Fruit fly (Drosophila melanogaster): Measurements from ENCODE around the gene Cf2.

Cf2 gene

dm6 chr2L:4887382-4888219 lies 4.7 kb upstream of the Cf2 start (continued):
- TF ChIP-seq gcm (GFP tag; optimal IDR thresholded peaks at IDR 0.05), result peak; percentile 15
- TF ChIP-seq bcd (GFP tag; optimal IDR thresholded peaks at IDR 0.05), result peak; percentile 44
- peak; percentile 95 for TF ChIP-seq sens (GFP tag)
- peak; percentile 45 for TF ChIP-seq fd96Cb (tag; optimal IDR thresholded peaks at IDR 0.05)
- TF ChIP-seq Sry-δ (GFP tag; optimal IDR thresholded peaks at IDR 0.05), result no peak
- TF ChIP-seq nom (GFP tag; optimal IDR thresholded peaks at IDR 0.05), result peak; percentile 90
- no peak for TF ChIP-seq bigmax (GFP tag; optimal IDR thresholded peaks at IDR 0.05)
- TF ChIP-seq E2f1 (GFP tag; IDR thresholded peaks at IDR 0.05), result peak; percentile 67
- peak; percentile 50 for TF ChIP-seq CG8388 (GFP tag; optimal IDR thresholded peaks at IDR 0.05)
- TF ChIP-seq CG11093 (GFP tag; IDR thresholded peaks at IDR 0.05), result 0 out of 3 replicates have a peak, but pooled peaks have one; percentile 20
- peak; percentile 78 for TF ChIP-seq unpg (GFP tag; optimal IDR thresholded peaks at IDR 0.05)
- no peak for TF ChIP-seq CG16779 (GFP tag; IDR thresholded peaks at IDR 0.05)
- TF ChIP-seq p53 (GFP tag; optimal IDR thresholded peaks at IDR 0.05), result no peak
- no peak for TF ChIP-seq CG42726 (GFP tag; IDR thresholded peaks at IDR 0.05; ENCODE audit: partially characterized antibody)
- peak; percentile 57; the same call in 2 of the 3 replicates for TF ChIP-seq CG2889 (GFP tag; IDR thresholded peaks at IDR 0.05)
- TF ChIP-seq Ets65A (GFP tag), result peak; percentile 88
- TF ChIP-seq CG10267 (tag; optimal IDR thresholded peaks at IDR 0.05), result peak; percentile 15
- peak; percentile 45 for TF ChIP-seq lilli (GFP tag; optimal IDR thresholded peaks at IDR 0.05)
- peak; percentile 27 for TF ChIP-seq CrebB (tag; optimal IDR thresholded peaks at IDR 0.05)
- no peak for TF ChIP-seq Six4 (GFP tag; optimal IDR thresholded peaks at IDR 0.05)
- TF ChIP-seq CG18619 (GFP tag; optimal IDR thresholded peaks at IDR 0.05), result peak; percentile 24
- no peak for TF ChIP-seq Myb (GFP tag; optimal IDR thresholded peaks at IDR 0.05)
- no peak for TF ChIP-seq Jarid2 (GFP tag; optimal IDR thresholded peaks at IDR 0.05)
- TF ChIP-seq pita (GFP tag; optimal IDR thresholded peaks at IDR 0.05), result no peak
- TF ChIP-seq CG31224 (GFP tag; IDR thresholded peaks at IDR 0.05), result peak; percentile 36
- TF ChIP-seq zen2 (GFP tag; IDR thresholded peaks at IDR 0.05; ENCODE audit: partially characterized antibody), result no peak
- TF ChIP-seq pho (GFP tag; optimal IDR thresholded peaks at IDR 0.05), result no peak
- TF ChIP-seq vfl (GFP tag; optimal IDR thresholded peaks at IDR 0.05), result no peak
- TF ChIP-seq CG4282 (GFP tag; optimal IDR thresholded peaks at IDR 0.05), result no peak
- TF ChIP-seq zfh1 (GFP tag; IDR thresholded peaks at IDR 0.05), result peak; percentile 78
- no peak for TF ChIP-seq kay (GFP tag; optimal IDR thresholded peaks at IDR 0.05)
- peak; percentile 34; the same call in 2 of the 3 replicates for TF ChIP-seq B-H1 (GFP tag; IDR thresholded peaks at IDR 0.05)
- TF ChIP-seq CG13287 (GFP tag; IDR thresholded peaks at IDR 0.05; ENCODE audit: partially characterized antibody), result no peak
- peak; percentile 38 for TF ChIP-seq trh (GFP tag; optimal IDR thresholded peaks at IDR 0.05)
- peak; percentile 67; the same call in 2 of the 3 replicates for TF ChIP-seq CG11695 (GFP tag; IDR thresholded peaks at IDR 0.05)
- TF ChIP-seq hb (GFP tag; IDR thresholded peaks at IDR 0.05; ENCODE audit: partially characterized antibody), result no peak
- peak; percentile 43 for TF ChIP-seq CG9215 (GFP tag; IDR thresholded peaks at IDR 0.05)
- TF ChIP-seq Fer1 (GFP tag; optimal IDR thresholded peaks at IDR 0.05), result peak; percentile 56
- no peak for TF ChIP-seq YL-1 (GFP tag; optimal IDR thresholded peaks at IDR 0.05)
- peak; percentile 55; the same call in 1 of the 2 replicates for TF ChIP-seq NFAT (GFP tag; IDR thresholded peaks at IDR 0.05)
- TF ChIP-seq CG7357 (GFP tag; IDR thresholded peaks at IDR 0.05), result peak; percentile 41; the same call in 1 of the 3 replicates
- peak; percentile 73 for TF ChIP-seq Ada2b (GFP tag; IDR thresholded peaks at IDR 0.05)
- TF ChIP-seq CG2875 (GFP tag; optimal IDR thresholded peaks at IDR 0.05), result peak; percentile 21
- TF ChIP-seq grn (GFP tag; optimal IDR thresholded peaks at IDR 0.05), result no peak
- TF ChIP-seq ems (GFP tag; optimal IDR thresholded peaks at IDR 0.05), result no peak
- TF ChIP-seq jumu (GFP tag; optimal IDR thresholded peaks at IDR 0.05), result no peak
- peak; percentile 33; the same call in 1 of the 2 replicates for TF ChIP-seq CG5953 (GFP tag; IDR thresholded peaks at IDR 0.05)
- no peak for TF ChIP-seq sim (GFP tag; IDR thresholded peaks at IDR 0.05)
- TF ChIP-seq ind (GFP tag; optimal IDR thresholded peaks at IDR 0.05), result peak; percentile 56
- peak; percentile 55; the same call in 1 of the 3 replicates for TF ChIP-seq Optix (GFP tag; IDR thresholded peaks at IDR 0.05)
